Worm (Caenorhabditis elegans) whole organism, L1 larva: Measurements from ENCODE around the gene nid-1.

Experiments
- efl-1 ChIP-seq, 4 experiments: fragments of 150-350 bp; optimal IDR thresholded peaks in 3 of 4; peaks in 1 of 4; 1 replicate in 1 of 4; 2 replicates in 3 of 4; lab custom pipeline; 2014; ENCODE audit warnings: missing biosample characterization in 2 of 4, missing genetic modification characterization in 2 of 4, missing genetic modification reagents in 2 of 4
- egl-27 ChIP-seq, 2 experiments: fragments of 150-350 bp in 1 of 2; sonication (generic microtip); optimal IDR thresholded peaks; 3 replicates each; lab custom pipeline; 2017 to 2018; ENCODE audit warnings: missing biosample characterization in 2 of 2, missing genetic modification characterization in 2 of 2, missing genetic modification reagents in 2 of 2
- fkh-10 ChIP-seq: sonication (generic microtip); optimal IDR thresholded peaks from 2 replicates; lab custom pipeline; 2017; ENCODE audit warnings: missing biosample characterization, missing genetic modification reagents, missing genetic modification characterization
- fos-1 ChIP-seq: fragments of 150-350 bp; optimal IDR thresholded peaks from 2 replicates; lab custom pipeline; 2014; ENCODE audit warnings: missing biosample characterization, missing genetic modification characterization
- lin-13 ChIP-seq: fragments of 150-350 bp; optimal IDR thresholded peaks from 2 replicates; lab custom pipeline; 2014; ENCODE audit warnings: missing biosample characterization, missing genetic modification reagents, missing genetic modification characterization
- nhr-28 ChIP-seq: fragments of 150-350 bp; optimal IDR thresholded peaks from 2 replicates; lab custom pipeline; 2014; ENCODE audit warnings: missing biosample characterization, missing genetic modification characterization
- nhr-76 ChIP-seq: sonication (generic microtip); optimal IDR thresholded peaks from 2 replicates; lab custom pipeline; 2017; ENCODE audit warnings: missing biosample characterization, missing genetic modification characterization
- snpc-4 ChIP-seq: fragments of 150-350 bp; optimal IDR thresholded peaks from 2 replicates; lab custom pipeline; 2014; ENCODE audit warnings: missing biosample characterization, missing genetic modification characterization
- sox-4 ChIP-seq: sonication (generic microtip); optimal IDR thresholded peaks from 2 replicates; lab custom pipeline; 2016; ENCODE audit warnings: missing genetic modification characterization, missing compliant biosample characterization
- vab-15 ChIP-seq: sonication (generic microtip); optimal IDR thresholded peaks from 2 replicates; lab custom pipeline; 2017; ENCODE audit warnings: missing genotype, mild to moderate bottlenecking, missing genetic modification characterization, missing compliant biosample characterization

DNA sequence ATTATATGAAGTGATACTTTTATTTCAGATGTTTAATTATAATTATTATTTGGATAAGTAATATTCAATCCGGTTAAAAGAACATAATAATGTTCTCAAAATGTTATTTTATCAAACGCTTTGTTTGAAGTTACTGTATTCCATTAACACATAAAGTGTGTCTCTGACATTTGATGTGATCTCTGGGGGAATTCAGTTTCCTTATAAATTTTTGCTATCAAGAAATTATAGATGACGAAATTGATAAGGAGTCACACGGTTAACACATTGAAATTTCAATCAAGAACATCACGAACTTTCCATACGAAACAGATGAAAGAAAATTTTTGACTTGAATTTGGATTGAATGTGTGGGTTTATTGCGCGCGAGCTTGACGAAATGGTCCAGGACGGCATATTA lies 11.8 kb downstream of the nid-1 start:
- TF ChIP-seq vab-15 (tag; lab: Kevin White, UChicago) (no peak), lin-13 (no peak), snpc-4 (tag; lab: Kevin White, UChicago) (no peak), fos-1 (tag; lab: Kevin White, UChicago) (no peak), nhr-28 (tag; lab: Kevin White, UChicago) (no peak), fkh-10 (GFP tag; lab: Kevin White, UChicago) (no peak), egl-27 (tag; optimal IDR thresholded peaks at IDR 0.05; lab: Kevin White, UChicago) (no peak), nhr-76 (tag; lab: Kevin White, UChicago) (no peak), sox-4 (no peak), efl-1 (optimal IDR thresholded peaks at IDR 0.05; lab: Kevin White, UChicago) (no peak), efl-1 (GFP tag; optimal IDR thresholded peaks at IDR 0.05 in 1 of 2; lab: Kevin White, UChicago) (no peak)
